Worm (Caenorhabditis elegans): Measurements from ENCODE around the gene snb-1.

DNA sequence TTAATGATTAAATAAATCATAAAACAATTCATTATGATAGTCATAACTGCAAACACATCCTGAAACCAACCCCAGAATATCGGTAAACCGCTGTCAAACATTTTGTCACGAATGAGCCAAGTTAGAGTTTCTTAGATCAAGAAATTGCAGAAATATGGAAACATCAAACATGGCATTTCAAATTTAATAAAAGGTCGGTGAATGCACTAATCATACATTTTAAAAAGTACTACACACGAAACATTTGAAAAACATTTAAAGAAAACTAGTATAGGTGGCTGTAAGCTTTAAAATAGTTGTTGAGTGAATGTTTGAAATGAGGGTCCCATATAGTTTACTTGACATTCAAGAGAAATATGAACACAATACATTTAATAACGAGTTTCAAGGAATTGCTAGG, 12.4 kb upstream of the snb-1 start, which contains the start of gene str-180:
- no peak for TF ChIP-seq tra-4 (tag; optimal IDR thresholded peaks at IDR 0.05)
- no peak for TF ChIP-seq F13C5.2 (tag; optimal IDR thresholded peaks at IDR 0.05)
- no peak for TF ChIP-seq pes-1 (GFP tag; IDR thresholded peaks at IDR 0.05)
- no peak for TF ChIP-seq B0310.2 (tag; optimal IDR thresholded peaks at IDR 0.05)
- TF ChIP-seq hnd-1 (tag; optimal IDR thresholded peaks at IDR 0.05): no peak
- TF ChIP-seq ceh-13 (GFP tag; optimal IDR thresholded peaks at IDR 0.05): no peak
- TF ChIP-seq ama-1 (optimal IDR thresholded peaks at IDR 0.05): no peak
- TF ChIP-seq sea-1 (GFP tag; conservative IDR thresholded peaks at IDR 0.05): no peak
- no peak for TF ChIP-seq hmbx-1 (tag; optimal IDR thresholded peaks at IDR 0.05)
- TF ChIP-seq ceh-36 (tag; optimal IDR thresholded peaks at IDR 0.05): no peak
- no peak for TF ChIP-seq scrt-1 (GFP tag; IDR thresholded peaks at IDR 0.05)
- TF ChIP-seq tbx-37 (GFP tag; conservative IDR thresholded peaks at IDR 0.05): no peak
- no peak for TF ChIP-seq hmg-4 (GFP tag; optimal IDR thresholded peaks at IDR 0.05)
